Fruit fly (Drosophila melanogaster) whole organism, embryonic: Measurements from ENCODE around the gene CG32944.

ENCODE experiments used
- Atf6 ChIP-seq: fragments of 200-800 bp; sonication (Bioruptor generic); IDR thresholded peaks from 2 replicates; pipeline ENCODE4 v1.3.6; 2022; ENCODE audit warnings: missing biosample characterization, missing genetic modification characterization
- B-H2 ChIP-seq: fragments of 200-800 bp; sonication (Bioruptor generic); optimal IDR thresholded peaks from 2 replicates; lab custom pipeline; 2018; ENCODE audit warnings: missing biosample characterization, mild to moderate bottlenecking, missing genetic modification characterization
- CG10431 ChIP-seq: fragments of 200-800 bp; sonication (Bioruptor generic); optimal IDR thresholded peaks from 3 replicates; lab custom pipeline; 2018; ENCODE audit warnings: missing biosample characterization, mild to moderate bottlenecking, missing genetic modification characterization
- CG12104 ChIP-seq: fragments of 200-800 bp; sonication (Bioruptor generic); optimal IDR thresholded peaks from 3 replicates; lab custom pipeline; 2016; ENCODE audit warnings: missing biosample characterization, missing genetic modification characterization
- CG12219 ChIP-seq: fragments of 200-800 bp; sonication (Bioruptor generic); optimal IDR thresholded peaks from 3 replicates; lab custom pipeline; 2018; ENCODE audit warnings: missing biosample characterization, mild to moderate bottlenecking, missing genetic modification characterization
- CG12769 ChIP-seq: fragments of 200-800 bp; sonication (Bioruptor generic); optimal IDR thresholded peaks from 2 replicates; lab custom pipeline; 2019; ENCODE audit warnings: missing biosample characterization, mild to moderate bottlenecking, missing genetic modification characterization, moderate library complexity
- CG14860 ChIP-seq: fragments of 200-800 bp; sonication (Bioruptor generic); IDR thresholded peaks from 3 replicates; pipeline ENCODE4 v1.3.6; 2022; ENCODE audit warnings: missing biosample characterization, missing genetic modification characterization; ENCODE audit not compliant: partially characterized antibody
- CG1529 ChIP-seq: fragments of 200-800 bp; sonication (Bioruptor generic); optimal IDR thresholded peaks from 3 replicates; lab custom pipeline; 2018; ENCODE audit warnings: missing biosample characterization, missing genetic modification characterization
- CG1792 ChIP-seq: fragments of 200-800 bp; sonication (Bioruptor generic); optimal IDR thresholded peaks from 2 replicates; lab custom pipeline; 2016; ENCODE audit warnings: missing biosample characterization, missing genetic modification characterization
- CG18262 ChIP-seq: fragments of 200-800 bp; optimal IDR thresholded peaks from 3 replicates; lab custom pipeline; 2019; ENCODE audit warnings: missing biosample characterization, mild to moderate bottlenecking, missing genetic modification characterization, moderate library complexity
- CG34376 ChIP-seq: fragments of 200-800 bp; sonication (Bioruptor generic); optimal IDR thresholded peaks from 2 replicates; lab custom pipeline; 2018; ENCODE audit warnings: missing biosample characterization, mild to moderate bottlenecking, missing genetic modification characterization
- CG34422 ChIP-seq: fragments of 200-800 bp; sonication (Bioruptor generic); IDR thresholded peaks from 3 replicates; pipeline ENCODE4 v1.3.6; 2022; ENCODE audit warnings: missing biosample characterization, missing genetic modification characterization
- CG4854 ChIP-seq: fragments of 200-800 bp; sonication (Bioruptor generic); optimal IDR thresholded peaks from 2 replicates; lab custom pipeline; 2016; ENCODE audit warnings: missing biosample characterization, missing genetic modification characterization, inconsistent platforms
- CG6689 ChIP-seq: fragments of 200-800 bp; sonication (Bioruptor generic); IDR thresholded peaks from 2 replicates; pipeline ENCODE4 v1.3.6; 2022; ENCODE audit warnings: missing biosample characterization, missing genetic modification characterization
- CG6765 ChIP-seq: fragments of 200-800 bp; sonication (Bioruptor generic); optimal IDR thresholded peaks from 3 replicates; lab custom pipeline; 2017; ENCODE audit warnings: missing biosample characterization, mild to moderate bottlenecking, missing genetic modification characterization
- CG8388 ChIP-seq: fragments of 200-800 bp; sonication (Bioruptor generic); optimal IDR thresholded peaks from 2 replicates; lab custom pipeline; 2019; ENCODE audit warnings: missing biosample characterization, mild to moderate bottlenecking, missing genetic modification characterization, moderate library complexity
- CG9215 ChIP-seq: fragments of 200-800 bp; sonication (Bioruptor generic); IDR thresholded peaks from 2 replicates; pipeline ENCODE4 v1.3.6; 2022; ENCODE audit warnings: missing biosample characterization, missing genetic modification characterization
- CHES-1-like ChIP-seq: fragments of 200-800 bp; sonication (Bioruptor generic); optimal IDR thresholded peaks from 2 replicates; lab custom pipeline; 2016; ENCODE audit warnings: missing biosample characterization, missing genetic modification characterization
- D ChIP-seq, 2 experiments: fragments of 200-800 bp in 1 of 2; fragments of >200 bp in 1 of 2; sonication (Bioruptor generic) in 1 of 2; optimal IDR thresholded peaks; 2 replicates in 1 of 2; 3 replicates in 1 of 2; lab custom pipeline; 2017; ENCODE audit warnings: mild to moderate bottlenecking in 1 of 2, missing biosample characterization in 1 of 2, missing genetic modification characterization in 1 of 2, missing genetic modification reagents in 1 of 2
- Optix ChIP-seq: fragments of 200-800 bp; sonication (Bioruptor generic); IDR thresholded peaks from 3 replicates; pipeline ENCODE4 v1.3.6; 2022; ENCODE audit warnings: missing biosample characterization, missing genetic modification characterization
- Pdp1 ChIP-seq, 2 experiments: fragments of 200-800 bp; sonication (Bioruptor generic); optimal IDR thresholded peaks; 3 replicates each; lab custom pipeline; 2016; ENCODE audit warnings: missing biosample characterization in 2 of 2, missing genetic modification characterization in 2 of 2, mild to moderate bottlenecking in 1 of 2, moderate library complexity in 1 of 2
- Sox100B ChIP-seq: fragments of 200-800 bp; sonication (Bioruptor generic); optimal IDR thresholded peaks from 3 replicates; lab custom pipeline; 2018; ENCODE audit warnings: missing biosample characterization, mild to moderate bottlenecking, missing genetic modification characterization
- Taf1 ChIP-seq: fragments of 200-800 bp; sonication (Bioruptor generic); IDR thresholded peaks from 2 replicates; pipeline ENCODE4 v1.3.6; 2022; ENCODE audit warnings: missing biosample characterization, missing genetic modification characterization
- Trl ChIP-seq, 3 experiments: fragments of >200 bp in 2 of 3; fragments of 200-800 bp in 1 of 3; sonication (Bioruptor generic) in 1 of 3; optimal IDR thresholded peaks; 2 replicates in 1 of 3; 3 replicates in 2 of 3; lab custom pipeline; 2016 to 2017; ENCODE audit warnings: missing biosample characterization in 1 of 3, missing genetic modification characterization in 1 of 3
- abd-A ChIP-seq: fragments of 200-800 bp; sonication (Bioruptor generic); optimal IDR thresholded peaks from 3 replicates; lab custom pipeline; 2019; ENCODE audit warnings: missing biosample characterization, mild to moderate bottlenecking, missing genetic modification characterization, moderate library complexity
- ap ChIP-seq: fragments of 200-800 bp; sonication (Bioruptor generic); IDR thresholded peaks from 2 replicates; pipeline ENCODE4 v1.3.6; 2022; ENCODE audit warnings: missing biosample characterization, missing genetic modification characterization
- bowl ChIP-seq: fragments of 200-800 bp; sonication (Bioruptor generic); IDR thresholded peaks from 2 replicates; pipeline ENCODE4 v1.3.6; 2022; ENCODE audit warnings: missing biosample characterization, missing genetic modification characterization
- cg ChIP-seq: fragments of 200-800 bp; sonication (Bioruptor generic); optimal IDR thresholded peaks from 3 replicates; lab custom pipeline; 2019; ENCODE audit warnings: missing biosample characterization, mild to moderate bottlenecking, missing genetic modification characterization, moderate library complexity
- chinmo ChIP-seq: fragments of 200-800 bp; sonication (Bioruptor generic); IDR thresholded peaks from 4 replicates; pipeline ENCODE4 v1.3.6; 2022; ENCODE audit warnings: missing biosample characterization, missing genetic modification characterization; ENCODE audit not compliant: partially characterized antibody
- cwo ChIP-seq: fragments of 200-800 bp; sonication (Bioruptor generic); optimal IDR thresholded peaks from 3 replicates; lab custom pipeline; 2017; ENCODE audit warnings: missing biosample characterization, missing genetic modification characterization, mild to moderate bottlenecking, moderate library complexity, missing genetic modification reagents
- dpn ChIP-seq, 2 experiments: fragments of 200-800 bp; sonication (Bioruptor generic); optimal IDR thresholded peaks; 3 replicates each; lab custom pipeline; 2016; ENCODE audit warnings: missing biosample characterization in 2 of 2, missing genetic modification characterization in 2 of 2
- esg ChIP-seq: fragments of 200-800 bp; sonication (Bioruptor generic); conservative IDR thresholded peaks from 2 replicates; pipeline ENCODE4 v1.3.6; 2022; ENCODE audit warnings: missing biosample characterization, missing genetic modification characterization
- knrl ChIP-seq: fragments of 200-800 bp; sonication (Bioruptor generic); IDR thresholded peaks from 3 replicates; pipeline ENCODE4 v1.3.6; 2022; ENCODE audit warnings: missing biosample characterization, missing genetic modification characterization; ENCODE audit not compliant: partially characterized antibody
- lab ChIP-seq: fragments of 200-800 bp; sonication (Bioruptor generic); optimal IDR thresholded peaks from 3 replicates; lab custom pipeline; 2017; ENCODE audit warnings: missing biosample characterization, missing genetic modification characterization, mild to moderate bottlenecking, moderate library complexity, missing genetic modification reagents
- lbe ChIP-seq: fragments of 200-800 bp; sonication (Bioruptor generic); optimal IDR thresholded peaks from 2 replicates; lab custom pipeline; 2016; ENCODE audit warnings: missing biosample characterization, mild to moderate bottlenecking, missing genetic modification characterization
- lov ChIP-seq, 2 experiments: fragments of 200-800 bp in 1 of 2; fragments of >200 bp in 1 of 2; sonication (Bioruptor generic) in 1 of 2; IDR thresholded peaks in 1 of 2; optimal IDR thresholded peaks in 1 of 2; 2 replicates in 1 of 2; 3 replicates in 1 of 2; pipeline versions ENCODE4 v1.3.6 to Lab custom; 2017 to 2022; ENCODE audit warnings: missing biosample characterization in 1 of 2, missing genetic modification characterization in 1 of 2
- nerfin-1 ChIP-seq: fragments of 200-800 bp; sonication (Bioruptor generic); optimal IDR thresholded peaks from 3 replicates; lab custom pipeline; 2019; ENCODE audit warnings: missing biosample characterization, mild to moderate bottlenecking, missing genetic modification characterization, moderate library complexity
- pfk ChIP-seq: fragments of 200-800 bp; sonication (Bioruptor generic); optimal IDR thresholded peaks from 2 replicates; lab custom pipeline; 2018; ENCODE audit warnings: missing biosample characterization, mild to moderate bottlenecking, missing genetic modification characterization, moderate library complexity
- phol ChIP-seq: fragments of 200-800 bp; sonication (Bioruptor generic); optimal IDR thresholded peaks from 3 replicates; lab custom pipeline; 2018; ENCODE audit warnings: missing biosample characterization, mild to moderate bottlenecking, missing genetic modification characterization, moderate library complexity
- prd ChIP-seq, 3 experiments: fragments of >200 bp in 2 of 3; fragments of 200-800 bp in 1 of 3; sonication (Bioruptor generic) in 1 of 3; optimal IDR thresholded peaks in 2 of 3; IDR thresholded peaks in 1 of 3; 2 replicates in 2 of 3; 3 replicates in 1 of 3; pipeline versions ENCODE4 v1.3.6 to Lab custom; 2017 to 2022; ENCODE audit warnings: missing biosample characterization in 1 of 3, missing genetic modification characterization in 1 of 3
- shn ChIP-seq: fragments of 200-800 bp; sonication (Bioruptor generic); optimal IDR thresholded peaks from 3 replicates; lab custom pipeline; 2016; ENCODE audit warnings: missing biosample characterization, missing genetic modification characterization
- sim ChIP-seq: fragments of 200-800 bp; sonication (Bioruptor generic); IDR thresholded peaks from 2 replicates; pipeline ENCODE4 v1.3.6; 2022; ENCODE audit warnings: missing biosample characterization, missing genetic modification characterization
- sima ChIP-seq: fragments of 200-800 bp; sonication (Bioruptor generic); optimal IDR thresholded peaks from 2 replicates; lab custom pipeline; 2016; ENCODE audit warnings: missing biosample characterization, missing genetic modification characterization
- twi ChIP-seq: fragments of 200-800 bp; optimal IDR thresholded peaks from 2 replicates; lab custom pipeline; 2019; ENCODE audit warnings: missing biosample characterization, mild to moderate bottlenecking, missing genetic modification characterization, moderate library complexity
- wdn ChIP-seq: fragments of 200-800 bp; sonication (Bioruptor generic); IDR thresholded peaks from 2 replicates; pipeline ENCODE4 v1.3.6; 2022; ENCODE audit warnings: missing biosample characterization, missing genetic modification characterization

The CG32944 gene

DNA sequence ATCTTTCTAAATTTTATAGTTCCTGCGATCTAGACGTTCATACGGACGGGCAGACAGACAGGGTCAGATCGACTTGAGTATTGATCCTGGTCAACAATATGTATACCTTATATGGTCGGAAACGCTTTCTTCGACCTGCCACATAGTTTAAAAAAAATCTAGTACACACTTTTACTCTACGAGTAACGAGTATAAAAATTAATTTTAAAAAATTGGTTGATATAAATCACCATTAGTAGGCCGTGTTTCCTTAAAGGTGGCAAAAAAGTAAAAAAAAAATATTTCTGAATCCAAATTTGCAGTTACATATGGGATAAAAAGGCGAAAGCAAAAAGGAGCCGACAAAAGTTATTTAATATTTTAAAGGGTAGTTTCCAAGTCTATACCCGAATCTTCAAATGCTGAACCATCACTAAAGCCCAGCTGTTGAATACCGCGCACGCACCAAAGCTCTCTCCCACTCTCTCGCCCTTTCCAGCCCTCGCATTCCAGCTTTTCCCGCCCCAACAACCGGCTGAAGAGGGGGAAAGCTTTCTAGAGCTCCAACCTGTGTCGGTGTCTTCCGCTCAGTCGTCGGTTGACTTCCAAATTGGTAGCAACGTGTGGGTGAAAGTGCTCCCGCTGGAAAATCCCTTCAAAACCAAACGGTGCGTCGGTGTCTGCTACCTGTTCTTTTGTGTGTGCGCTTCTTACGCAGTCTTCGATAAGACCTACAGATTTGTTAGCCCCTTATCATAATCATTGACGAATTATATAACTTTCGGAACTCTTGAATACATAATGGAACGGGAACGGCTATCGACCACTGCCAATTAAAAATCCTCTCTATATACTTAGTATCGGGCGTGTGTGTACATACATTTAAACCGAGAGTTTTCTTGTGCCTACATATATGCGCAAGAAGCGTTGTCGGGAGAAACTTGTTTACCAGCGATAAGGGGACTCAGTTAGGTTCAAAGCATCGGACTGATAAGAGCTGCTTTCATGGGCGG lies 40.7 kb downstream of the CG32944 start, which contains the start of gene Sfxn1-3 (continued):
- peak; percentile 79; the same call in 2 of the 3 replicates for TF ChIP-seq CG34422
- peak; percentile 28 for TF ChIP-seq CG18262
- no peak for TF ChIP-seq lbe (GFP tag; lab: Kevin White, UChicago)
- peak; percentile 11 to 45 for TF ChIP-seq dpn (GFP tag; optimal IDR thresholded peaks at IDR 0.05; lab: Kevin White, UChicago)
- no peak for TF ChIP-seq Sox100B (GFP tag; lab: Kevin White, UChicago)
- TF ChIP-seq CG34376: peak; percentile 98
- TF ChIP-seq Pdp1 (GFP tag; optimal IDR thresholded peaks at IDR 0.05; lab: Kevin White, UChicago): peak; percentile 13 to 99
- peak; percentile 72 for TF ChIP-seq pfk (GFP tag; lab: Kevin White, UChicago)
- TF ChIP-seq CG1792 (GFP tag; lab: Kevin White, UChicago): peak; percentile 49
- no peak for TF ChIP-seq twi (tag; lab: Kevin White, UChicago)
- no peak for TF ChIP-seq CG12219 (GFP tag; lab: Kevin White, UChicago)
- peak; percentile 38; the same call in 1 of the 2 replicates for TF ChIP-seq CG6689 (GFP tag; lab: Robert Waterston, UW)
- peak; percentile 73 for TF ChIP-seq cwo
- no peak for TF ChIP-seq CG4854
- TF ChIP-seq CG6765 (GFP tag; lab: Kevin White, UChicago): peak; percentile 70
- TF ChIP-seq CG10431 (GFP tag; lab: Kevin White, UChicago): no peak
- TF ChIP-seq bowl (GFP tag; lab: Robert Waterston, UW): peak; percentile 28; the same call in 1 of the 2 replicates
- TF ChIP-seq abd-A (tag; lab: Kevin White, UChicago): no peak
- peak; percentile 24 for TF ChIP-seq Atf6 (GFP tag; lab: Robert Waterston, UW)
- TF ChIP-seq lov (optimal IDR thresholded peaks at IDR 0.05; lab: Kevin White, UChicago): no peak
- 0 out of 3 replicates have a peak, but pooled peaks have one; percentile 45 for TF ChIP-seq lov (GFP tag; IDR thresholded peaks at IDR 0.05; lab: Robert Waterston, UW)
- peak; percentile 19; the same call in 1 of the 3 replicates for TF ChIP-seq knrl
- TF ChIP-seq CG14860: no peak
- peak; percentile 21; the same call in 1 of the 3 replicates for TF ChIP-seq Optix (GFP tag; lab: Robert Waterston, UW)
- TF ChIP-seq nerfin-1 (tag; lab: Kevin White, UChicago): no peak
- TF ChIP-seq CG12769 (tag; lab: Kevin White, UChicago): peak; percentile 97
- TF ChIP-seq sima (GFP tag; lab: Kevin White, UChicago): no peak
- TF ChIP-seq lab (GFP tag; lab: Kevin White, UChicago): peak; percentile 88
- TF ChIP-seq phol (tag; lab: Kevin White, UChicago): peak; percentile 20
- no peak for TF ChIP-seq D (optimal IDR thresholded peaks at IDR 0.05; lab: Kevin White, UChicago)
- no peak for TF ChIP-seq D (GFP tag; optimal IDR thresholded peaks at IDR 0.05; lab: Kevin White, UChicago)
- no peak for TF ChIP-seq CG12104
- no peak for TF ChIP-seq CG8388 (GFP tag; lab: Kevin White, UChicago)
- peak; percentile 31 for TF ChIP-seq CG1529 (GFP tag; lab: Kevin White, UChicago)
- peak; percentile 64 for TF ChIP-seq B-H2
- no peak for TF ChIP-seq wdn (GFP tag; lab: Robert Waterston, UW)
- peak; percentile 62 for TF ChIP-seq cg (GFP tag; lab: Kevin White, UChicago)
- peak; percentile 62 to 79 for TF ChIP-seq Trl (optimal IDR thresholded peaks at IDR 0.05; lab: Kevin White, UChicago)
- peak; percentile 80 for TF ChIP-seq Trl (GFP tag; optimal IDR thresholded peaks at IDR 0.05; lab: Kevin White, UChicago)
- no peak for TF ChIP-seq sim
- peak; percentile 54; the same call in 1 of the 2 replicates for TF ChIP-seq ap (GFP tag; lab: Robert Waterston, UW)
- no peak for TF ChIP-seq Taf1
- TF ChIP-seq prd (optimal IDR thresholded peaks at IDR 0.05; lab: Kevin White, UChicago): no peak
- TF ChIP-seq prd (GFP tag; IDR thresholded peaks at IDR 0.05; lab: Robert Waterston, UW): peak; percentile 60
- no peak for TF ChIP-seq esg (GFP tag; lab: Robert Waterston, UW)
- no peak for TF ChIP-seq CHES-1-like (GFP tag; lab: Kevin White, UChicago)
- 0 out of 4 replicates have a peak, but pooled peaks have one; percentile 53 for TF ChIP-seq chinmo (GFP tag; lab: Robert Waterston, UW)
- TF ChIP-seq CG9215: no peak
- no peak for TF ChIP-seq shn (GFP tag; lab: Kevin White, UChicago)
